Fruit fly (Drosophila melanogaster): ENCODE data around the gene PH4alphaSG1.

The PH4alphaSG1 gene

DNA sequence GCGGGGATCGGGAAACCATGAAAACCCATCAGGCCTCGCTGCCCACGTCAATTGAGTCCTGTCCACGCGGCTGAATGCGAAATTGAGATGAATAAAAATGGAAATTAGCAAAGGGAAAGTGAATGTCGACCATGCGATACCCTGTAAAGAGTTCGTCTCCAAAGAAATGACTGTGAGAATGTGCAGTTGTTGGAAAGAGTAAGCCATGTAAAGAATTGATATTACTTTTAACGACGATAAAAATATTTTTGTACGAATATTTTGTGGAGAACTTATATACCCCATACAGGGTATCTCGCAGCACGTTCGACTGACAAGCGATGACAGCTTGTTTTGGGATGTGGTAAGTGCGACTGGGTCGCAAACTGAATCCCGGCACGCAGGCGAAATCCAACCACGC, 4.3 kb downstream of the PH4alphaSG1 start (continued):
- peak; percentile 31 for TF ChIP-seq CG7271 (tag; optimal IDR thresholded peaks at IDR 0.05)
- TF ChIP-seq CG11093 (GFP tag; IDR thresholded peaks at IDR 0.05), result 0 out of 3 replicates have a peak, but pooled peaks have one; percentile 20
- no peak for TF ChIP-seq CG7987 (GFP tag; optimal IDR thresholded peaks at IDR 0.05)
- TF ChIP-seq HLH54F (GFP tag; optimal IDR thresholded peaks at IDR 0.05), result no peak
- no peak for TF ChIP-seq Doc3 (GFP tag; IDR thresholded peaks at IDR 0.05; ENCODE audit: partially characterized antibody)
- TF ChIP-seq CG18764 (GFP tag; optimal IDR thresholded peaks at IDR 0.05), result no peak
- TF ChIP-seq schlank (tag; optimal IDR thresholded peaks at IDR 0.05), result no peak
- TF ChIP-seq CG11560 (tag; IDR thresholded peaks at IDR 0.05), result no peak
- TF ChIP-seq Fer1 (GFP tag; optimal IDR thresholded peaks at IDR 0.05), result no peak
- no peak for TF ChIP-seq lilli (GFP tag; optimal IDR thresholded peaks at IDR 0.05)
- TF ChIP-seq nom (GFP tag; optimal IDR thresholded peaks at IDR 0.05), result no peak
- TF ChIP-seq CG34224 (GFP tag; IDR thresholded peaks at IDR 0.05; ENCODE audit: partially characterized antibody), result no peak
- TF ChIP-seq CG11247 (GFP tag; IDR thresholded peaks at IDR 0.05), result no peak
- TF ChIP-seq ewg (GFP tag; optimal IDR thresholded peaks at IDR 0.05), result peak; percentile 9
- peak; percentile 17 for TF ChIP-seq CG8944 (GFP tag; optimal IDR thresholded peaks at IDR 0.05)
- no peak for TF ChIP-seq Ssrp (tag; optimal IDR thresholded peaks at IDR 0.05)
- TF ChIP-seq Rx (GFP tag; IDR thresholded peaks at IDR 0.05), result peak; percentile 45
- TF ChIP-seq CG11456 (GFP tag; IDR thresholded peaks at IDR 0.05), result peak; percentile 28; the same call in 1 of the 3 replicates
- TF ChIP-seq CG9215 (GFP tag; IDR thresholded peaks at IDR 0.05), result peak; percentile 12; the same call in 1 of the 2 replicates
- TF ChIP-seq stwl (tag; optimal IDR thresholded peaks at IDR 0.05), result no peak
- TF ChIP-seq chinmo (GFP tag; IDR thresholded peaks at IDR 0.05; ENCODE audit: partially characterized antibody), result no peak
- TF ChIP-seq NK7.1 (GFP tag; optimal IDR thresholded peaks at IDR 0.05), result no peak
- TF ChIP-seq NC2α (GFP tag; optimal IDR thresholded peaks at IDR 0.05), result no peak
- TF ChIP-seq HLHmδ (GFP tag; optimal IDR thresholded peaks at IDR 0.05), result no peak
- no peak for TF ChIP-seq Stat92E (GFP tag; optimal IDR thresholded peaks at IDR 0.05)
- peak; percentile 12 for TF ChIP-seq Neu2 (GFP tag; optimal IDR thresholded peaks at IDR 0.05; ENCODE audit: borderline replicate concordance)
- TF ChIP-seq CG15601 (tag; optimal IDR thresholded peaks at IDR 0.05), result no peak
- peak; percentile 47 for TF ChIP-seq Hsf (GFP tag; optimal IDR thresholded peaks at IDR 0.05)
- no peak for TF ChIP-seq CG12659 (GFP tag; optimal IDR thresholded peaks at IDR 0.05)
- TF ChIP-seq CG8478 (optimal IDR thresholded peaks at IDR 0.05), result no peak
- no peak for TF ChIP-seq Hey (tag; optimal IDR thresholded peaks at IDR 0.05)
- 0 out of 2 replicates have a peak, but pooled peaks have one; percentile 26 for TF ChIP-seq ssp (GFP tag; IDR thresholded peaks at IDR 0.05)
- no peak for TF ChIP-seq CG3995 (GFP tag; optimal IDR thresholded peaks at IDR 0.05)
- no peak for TF ChIP-seq hkb (optimal IDR thresholded peaks at IDR 0.05)
- TF ChIP-seq hkb (GFP tag; IDR thresholded peaks at IDR 0.05), result no peak
- no peak for TF ChIP-seq CG11723 (GFP tag; optimal IDR thresholded peaks at IDR 0.05)
- no peak for TF ChIP-seq MTF-1 (GFP tag; optimal IDR thresholded peaks at IDR 0.05; ENCODE audit: borderline replicate concordance)
- no peak for TF ChIP-seq Asciz (GFP tag; optimal IDR thresholded peaks at IDR 0.05)
- no peak for TF ChIP-seq Doc2 (GFP tag; IDR thresholded peaks at IDR 0.05)
- TF ChIP-seq da (GFP tag; optimal IDR thresholded peaks at IDR 0.05), result no peak
- no peak for TF ChIP-seq bowl (GFP tag; IDR thresholded peaks at IDR 0.05)
- no peak for TF ChIP-seq grau (tag; optimal IDR thresholded peaks at IDR 0.05)
- no peak for TF ChIP-seq CG4282 (GFP tag; optimal IDR thresholded peaks at IDR 0.05)
- no peak for TF ChIP-seq BEAF-32 (GFP tag; optimal IDR thresholded peaks at IDR 0.05)
- TF ChIP-seq Abd-B (GFP tag; optimal IDR thresholded peaks at IDR 0.05), result no peak
- TF ChIP-seq CTCF (GFP tag; optimal IDR thresholded peaks at IDR 0.05), result no peak
- TF ChIP-seq CG17359 (tag; optimal IDR thresholded peaks at IDR 0.05), result no peak
- TF ChIP-seq hb (GFP tag; IDR thresholded peaks at IDR 0.05; ENCODE audit: partially characterized antibody), result no peak
- no peak for TF ChIP-seq CG10565 (GFP tag; optimal IDR thresholded peaks at IDR 0.05)
- no peak for TF ChIP-seq CG12104 (GFP tag; optimal IDR thresholded peaks at IDR 0.05)
- TF ChIP-seq HmgZ (tag; optimal IDR thresholded peaks at IDR 0.05), result no peak
- no peak for TF ChIP-seq CG1832 (GFP tag; optimal IDR thresholded peaks at IDR 0.05)
